Worm (Caenorhabditis elegans): ENCODE results near the gene grsp-3.

The grsp-3 gene

ce11 chrIV:7107893-7108292 lies 23.8 kb downstream of the grsp-3 start, which contains the start of gene ZC477.2:
Gene ZC477.2, plus strand, starts transcription at chrIV:7108193.
- TF ChIP-seq sea-2 (GFP tag; optimal IDR thresholded peaks at IDR 0.05) = no peak
- no peak for TF ChIP-seq mml-1 (tag; optimal IDR thresholded peaks at IDR 0.05)
- TF ChIP-seq elt-2 (tag; optimal IDR thresholded peaks at IDR 0.05) = no peak
- no peak for TF ChIP-seq ZK546.5 (tag; optimal IDR thresholded peaks at IDR 0.05)
- TF ChIP-seq skn-1 (tag; optimal IDR thresholded peaks at IDR 0.05) = no peak
- TF ChIP-seq nhr-12 (tag; optimal IDR thresholded peaks at IDR 0.05) = no peak
- TF ChIP-seq nhr-43 (tag; optimal IDR thresholded peaks at IDR 0.05; ENCODE audit: poor library complexity, severe bottlenecking) = no peak
- no peak for TF ChIP-seq ceh-16 (tag; optimal IDR thresholded peaks at IDR 0.05)

ce11 chrIV:7103211-7103679 lies 28.5 kb downstream of the grsp-3 start, which contains the start of the genes rde-8 and ZC477.3:
Gene rde-8, minus strand, starts transcription at chrIV:7103261.
Gene ZC477.3, plus strand, starts transcription at chrIV:7103492.
- TF ChIP-seq nfya-1 (tag; optimal IDR thresholded peaks at IDR 0.05; ENCODE audit: insufficient read depth) = peak; percentile 64
- peak; percentile 39 for TF ChIP-seq lsy-12 (tag; optimal IDR thresholded peaks at IDR 0.05)
- TF ChIP-seq tbx-2 (tag; optimal IDR thresholded peaks at IDR 0.05) = peak; percentile 56
- TF ChIP-seq nhr-237 (tag; optimal IDR thresholded peaks at IDR 0.05) = no peak
- no peak for TF ChIP-seq elt-3 (tag; optimal IDR thresholded peaks at IDR 0.05)
- TF ChIP-seq nhr-77 (tag; optimal IDR thresholded peaks at IDR 0.05) = peak; percentile 42
- peak; percentile 41 for TF ChIP-seq snpc-4 (tag; optimal IDR thresholded peaks at IDR 0.05)
- peak; percentile 79 for TF ChIP-seq lin-15B (tag; optimal IDR thresholded peaks at IDR 0.05)
- no peak for TF ChIP-seq zag-1 (tag; optimal IDR thresholded peaks at IDR 0.05)
- peak; percentile 42 for TF ChIP-seq nhr-11 (tag; optimal IDR thresholded peaks at IDR 0.05)
- TF ChIP-seq jun-1 (tag; optimal IDR thresholded peaks at IDR 0.05) = peak; percentile 29
- peak; percentile 34 for TF ChIP-seq elt-2 (tag; optimal IDR thresholded peaks at IDR 0.05)
- TF ChIP-seq nhr-25 (tag; optimal IDR thresholded peaks at IDR 0.05) = peak; percentile 35
- peak; percentile 30 for TF ChIP-seq R02D3.7 (tag; optimal IDR thresholded peaks at IDR 0.05)
- peak; percentile 25 for TF ChIP-seq ceh-28 (tag; optimal IDR thresholded peaks at IDR 0.05)
- TF ChIP-seq ceh-9 (tag; optimal IDR thresholded peaks at IDR 0.05) = no peak
- TF ChIP-seq nhr-43 (tag; optimal IDR thresholded peaks at IDR 0.05; ENCODE audit: poor library complexity, severe bottlenecking) = peak; percentile 36
- TF ChIP-seq nhr-23 (tag; optimal IDR thresholded peaks at IDR 0.05) = peak; percentile 55
- TF ChIP-seq pha-4 (tag; optimal IDR thresholded peaks at IDR 0.05) = peak; percentile 92

ce11 chrIV:7099377-7099776 lies 32.4 kb downstream of the grsp-3 start:
- TF ChIP-seq fos-1 (tag; optimal IDR thresholded peaks at IDR 0.05) = no peak
- TF ChIP-seq ceh-16 (tag; optimal IDR thresholded peaks at IDR 0.05) = no peak
- no peak for TF ChIP-seq nhr-77 (tag; optimal IDR thresholded peaks at IDR 0.05)
- no peak for TF ChIP-seq elt-2 (tag; optimal IDR thresholded peaks at IDR 0.05)
- no peak for TF ChIP-seq fkh-2 (tag; optimal IDR thresholded peaks at IDR 0.05)
- no peak for TF ChIP-seq ztf-4 (tag; optimal IDR thresholded peaks at IDR 0.05)
- TF ChIP-seq fkh-10 (GFP tag; optimal IDR thresholded peaks at IDR 0.05) = no peak
- TF ChIP-seq nhr-11 (tag; optimal IDR thresholded peaks at IDR 0.05) = no peak
- no peak for TF ChIP-seq hmg-11 (tag; optimal IDR thresholded peaks at IDR 0.05)
- TF ChIP-seq daf-12 (tag; optimal IDR thresholded peaks at IDR 0.05) = no peak
- TF ChIP-seq egl-5 (tag; optimal IDR thresholded peaks at IDR 0.05) = peak; percentile 39
- TF ChIP-seq nfya-1 (tag; optimal IDR thresholded peaks at IDR 0.05; ENCODE audit: insufficient read depth) = peak; percentile 6
- no peak for TF ChIP-seq mml-1 (tag; optimal IDR thresholded peaks at IDR 0.05)
- no peak for TF ChIP-seq elt-1 (tag; optimal IDR thresholded peaks at IDR 0.05)
- TF ChIP-seq nhr-67 (tag; optimal IDR thresholded peaks at IDR 0.05) = no peak
- TF ChIP-seq ama-1 (optimal IDR thresholded peaks at IDR 0.05) = no peak
- no peak for TF ChIP-seq ceh-28 (tag; optimal IDR thresholded peaks at IDR 0.05)
- TF ChIP-seq egl-27 (tag; optimal IDR thresholded peaks at IDR 0.05) = no peak
- TF ChIP-seq nhr-25 (tag; optimal IDR thresholded peaks at IDR 0.05) = no peak
- no peak for TF ChIP-seq unc-62 (GFP tag; optimal IDR thresholded peaks at IDR 0.05)
- TF ChIP-seq R02D3.7 (tag; optimal IDR thresholded peaks at IDR 0.05) = no peak
- peak; percentile 34 for TF ChIP-seq lin-39 (tag; optimal IDR thresholded peaks at IDR 0.05)
- TF ChIP-seq nhr-12 (tag; optimal IDR thresholded peaks at IDR 0.05) = no peak
- no peak for TF ChIP-seq pqm-1 (tag; optimal IDR thresholded peaks at IDR 0.05)
- TF ChIP-seq unc-39 (tag; optimal IDR thresholded peaks at IDR 0.05) = no peak
- TF ChIP-seq ZK546.5 (tag; optimal IDR thresholded peaks at IDR 0.05) = no peak
- TF ChIP-seq pha-4 (tag; optimal IDR thresholded peaks at IDR 0.05) = peak; percentile 53
- TF ChIP-seq zag-1 (tag; optimal IDR thresholded peaks at IDR 0.05) = no peak
- no peak for TF ChIP-seq lsy-12 (tag; optimal IDR thresholded peaks at IDR 0.05)
- no peak for TF ChIP-seq nhr-28 (tag; optimal IDR thresholded peaks at IDR 0.05)
- no peak for TF ChIP-seq jun-1 (tag; optimal IDR thresholded peaks at IDR 0.05)
